Fruit fly (Drosophila melanogaster) whole organism, wandering third instar larva: ENCODE results near the gene Cyp9f3.

Experiments
- CG32264 ChIP-seq: fragments of 200-800 bp; sonication (Bioruptor generic); optimal IDR thresholded peaks from 2 replicates; lab custom pipeline; 2016; ENCODE audit warnings: missing biosample characterization, missing genetic modification characterization
- CG9705 ChIP-seq: fragments of 200-800 bp; sonication (Bioruptor generic); optimal IDR thresholded peaks from 2 replicates; lab custom pipeline; 2018; ENCODE audit warnings: missing biosample characterization, mild to moderate bottlenecking, missing genetic modification characterization
- CrebA ChIP-seq: fragments of 200-800 bp; sonication (Bioruptor generic); optimal IDR thresholded peaks from 2 replicates; lab custom pipeline; 2016; ENCODE audit warnings: missing biosample characterization, mild to moderate bottlenecking, missing genetic modification characterization, borderline replicate concordance
- Dfd ChIP-seq: fragments of >200 bp; optimal IDR thresholded peaks from 2 replicates; lab custom pipeline; 2017; ENCODE audit warnings: missing biosample characterization, missing genetic modification characterization
- Dif ChIP-seq: fragments of 200-275, 200-300 bp; sonication (Bioruptor generic); optimal IDR thresholded peaks from 2 replicates; lab custom pipeline; 2018; ENCODE audit warnings: missing biosample characterization, missing genetic modification characterization; ENCODE audit not compliant: partially characterized antibody
- GATAd ChIP-seq: sonication (Bioruptor generic); optimal IDR thresholded peaks from 2 replicates; lab custom pipeline; 2016; ENCODE audit warnings: missing biosample characterization, missing genetic modification characterization
- Hnf4 ChIP-seq: fragments of 200-800 bp; sonication (Bioruptor generic); optimal IDR thresholded peaks from 2 replicates; lab custom pipeline; 2016; ENCODE audit warnings: missing biosample characterization, mild to moderate bottlenecking, missing genetic modification characterization
- Hr83 ChIP-seq: fragments of 200-300 bp; sonication (Bioruptor generic); optimal IDR thresholded peaks from 2 replicates; lab custom pipeline; 2016; ENCODE audit warnings: missing biosample characterization, mild to moderate bottlenecking, missing genetic modification characterization, moderate library complexity; ENCODE audit not compliant: poor library complexity, severe bottlenecking
- Jra ChIP-seq: sonication (Bioruptor generic); optimal IDR thresholded peaks from 2 replicates; lab custom pipeline; 2016; ENCODE audit warnings: missing biosample characterization, missing genetic modification characterization
- Mio ChIP-seq: sonication (Bioruptor generic); optimal IDR thresholded peaks from 2 replicates; lab custom pipeline; 2016; ENCODE audit warnings: missing biosample characterization, missing genetic modification characterization
- Myc ChIP-seq: fragments of >200 bp; optimal IDR thresholded peaks from 2 replicates; lab custom pipeline; 2017
- N ChIP-seq: fragments of >200 bp; optimal IDR thresholded peaks from 2 replicates; lab custom pipeline; 2018; ENCODE audit warnings: missing biosample characterization, missing external identifiers, missing genetic modification characterization
- OdsH ChIP-seq: fragments of 200-800 bp; sonication (Bioruptor generic); optimal IDR thresholded peaks from 2 replicates; lab custom pipeline; 2016; ENCODE audit warnings: missing biosample characterization, mild to moderate bottlenecking, missing genetic modification characterization
- Rel ChIP-seq, 2 experiments: fragments of 200-800 bp; sonication (Bioruptor generic) in 1 of 2; optimal IDR thresholded peaks; 2 replicates in 1 of 2; 3 replicates in 1 of 2; lab custom pipeline; 2016 to 2019; ENCODE audit warnings: mild to moderate bottlenecking in 2 of 2, missing biosample characterization in 2 of 2, missing genetic modification characterization in 2 of 2, moderate library complexity in 1 of 2
- Sp1 ChIP-seq: fragments of 200-800 bp; sonication (Bioruptor generic); optimal IDR thresholded peaks from 3 replicates; lab custom pipeline; 2019; ENCODE audit warnings: missing biosample characterization, mild to moderate bottlenecking, missing genetic modification characterization, moderate library complexity
- Vsx2 ChIP-seq: fragments of 200-300, 225-300 bp; sonication (Bioruptor generic); optimal IDR thresholded peaks from 2 replicates; lab custom pipeline; 2018; ENCODE audit warnings: missing biosample characterization, missing genetic modification characterization; ENCODE audit not compliant: partially characterized antibody
- brk ChIP-seq: fragments of 200-800 bp; sonication (Bioruptor generic); optimal IDR thresholded peaks from 2 replicates; lab custom pipeline; 2016; ENCODE audit warnings: missing biosample characterization, mild to moderate bottlenecking, missing genetic modification characterization
- dl ChIP-seq, 2 experiments: fragments of 175-275, 200-275 bp in 1 of 2; fragments of 200-275 bp in 1 of 2; sonication (Bioruptor generic); optimal IDR thresholded peaks; lab custom pipeline; 2018; ENCODE audit warnings: mild to moderate bottlenecking in 2 of 2, missing biosample characterization in 2 of 2, missing genetic modification characterization in 2 of 2, moderate library complexity in 2 of 2; ENCODE audit not compliant: partially characterized antibody in 2 of 2, insufficient read depth in 1 of 2
- dmrt93B ChIP-seq: fragments of 200-800 bp; sonication (Bioruptor generic); optimal IDR thresholded peaks from 2 replicates; lab custom pipeline; 2018; ENCODE audit warnings: missing biosample characterization, mild to moderate bottlenecking, missing genetic modification characterization
- dsf ChIP-seq: sonication (Bioruptor generic); optimal IDR thresholded peaks from 2 replicates; lab custom pipeline; 2016; ENCODE audit warnings: missing biosample characterization, missing genetic modification characterization, borderline replicate concordance
- ey ChIP-seq: fragments of 200-800 bp; sonication (Bioruptor generic); optimal IDR thresholded peaks from 2 replicates; lab custom pipeline; 2016; ENCODE audit warnings: missing biosample characterization, missing genetic modification characterization
- foxo ChIP-seq, 2 experiments: fragments of 200-800 bp; sonication (Bioruptor generic); optimal IDR thresholded peaks; 2 replicates in 1 of 2; 3 replicates in 1 of 2; lab custom pipeline; 2016 to 2017; ENCODE audit warnings: missing biosample characterization in 2 of 2, missing genetic modification characterization in 2 of 2
- fru ChIP-seq: fragments of 200-800 bp; sonication (Bioruptor generic); optimal IDR thresholded peaks from 3 replicates; lab custom pipeline; 2016; ENCODE audit warnings: missing biosample characterization, mild to moderate bottlenecking, missing genetic modification characterization
- h ChIP-seq: fragments of 200-800 bp; sonication (Bioruptor generic); optimal IDR thresholded peaks from 3 replicates; lab custom pipeline; 2016; ENCODE audit warnings: missing biosample characterization, mild to moderate bottlenecking, missing genetic modification characterization
- jim ChIP-seq: fragments of 175-275, 200-325 bp; sonication (Bioruptor generic); optimal IDR thresholded peaks from 2 replicates; lab custom pipeline; 2016; ENCODE audit warnings: missing biosample characterization, mild to moderate bottlenecking, missing genetic modification characterization
- lola ChIP-seq: fragments of >200 bp; optimal IDR thresholded peaks from 2 replicates; lab custom pipeline; 2017; ENCODE audit warnings: missing biosample characterization, missing genetic modification characterization
- pan ChIP-seq: fragments of >200 bp; optimal IDR thresholded peaks from 2 replicates; lab custom pipeline; 2017
- psq ChIP-seq: fragments of 200-800 bp; sonication (Bioruptor generic); optimal IDR thresholded peaks from 3 replicates; lab custom pipeline; 2017; ENCODE audit warnings: missing biosample characterization, mild to moderate bottlenecking, missing genetic modification characterization, moderate library complexity
- rgr ChIP-seq: fragments of 200-800 bp; sonication (Bioruptor generic); optimal IDR thresholded peaks from 3 replicates; lab custom pipeline; 2016; ENCODE audit warnings: missing biosample characterization, mild to moderate bottlenecking, missing genetic modification characterization
- sv ChIP-seq: fragments of 200-800 bp; sonication (Bioruptor generic); optimal IDR thresholded peaks from 3 replicates; lab custom pipeline; 2016; ENCODE audit warnings: missing biosample characterization, missing genetic modification characterization
- tai ChIP-seq: sonication (Bioruptor generic); optimal IDR thresholded peaks from 2 replicates; lab custom pipeline; 2016; ENCODE audit warnings: missing biosample characterization, missing genetic modification characterization
- usp ChIP-seq: fragments of >200 bp; optimal IDR thresholded peaks from 2 replicates; lab custom pipeline; 2017; ENCODE audit warnings: missing biosample characterization, missing genetic modification characterization
- woc ChIP-seq: sonication (Bioruptor generic); optimal IDR thresholded peaks from 2 replicates; lab custom pipeline; 2016; ENCODE audit warnings: missing biosample characterization, mild to moderate bottlenecking, missing genetic modification characterization

The Cyp9f3 gene

dm6 chr3R:12398620-12399247 is at the start of gene Cyp9f3:
Cyp9f3 (minus strand) TSS chr3R:12398929.
- TF ChIP-seq Hr83 (GFP tag; lab: Kevin White, UChicago) (no peak), brk (GFP tag; lab: Kevin White, UChicago) (no peak), rgr (GFP tag; lab: Kevin White, UChicago) (peak; percentile 9), Vsx2 (GFP tag; lab: Kevin White, UChicago) (peak; percentile 20), CrebA (GFP tag; lab: Kevin White, UChicago) (peak; percentile 32), dmrt93B (no peak), Rel (GFP tag; optimal IDR thresholded peaks at IDR 0.05; lab: Kevin White, UChicago) (no peak), Rel (tag; optimal IDR thresholded peaks at IDR 0.05; lab: Kevin White, UChicago) (no peak)
- TF ChIP-seq, all 38 proteins: peak for 3

dm6 chr3R:12448344-12448743 is 49.6 kb upstream of the Cyp9f3 start:
- TF ChIP-seq dmrt93B (no peak), rgr (GFP tag; lab: Kevin White, UChicago) (no peak), CG32264 (no peak), OdsH (GFP tag; lab: Kevin White, UChicago) (no peak), woc (GFP tag; lab: Kevin White, UChicago) (no peak), h (GFP tag; lab: Kevin White, UChicago) (no peak)

dm6 chr3R:12447353-12447752 is 48.6 kb upstream of the Cyp9f3 start, which contains the start of gene vrs:
vrs (plus strand) TSS chr3R:12447653.
- TF ChIP-seq N (GFP tag; lab: Kevin White, UChicago) (no peak), sv (GFP tag; lab: Kevin White, UChicago) (no peak), dsf (GFP tag; lab: Kevin White, UChicago) (no peak), Rel (GFP tag; optimal IDR thresholded peaks at IDR 0.05; lab: Kevin White, UChicago) (no peak), Rel (tag; optimal IDR thresholded peaks at IDR 0.05; lab: Kevin White, UChicago) (no peak), ey (GFP tag; lab: Kevin White, UChicago) (no peak), foxo (GFP tag; optimal IDR thresholded peaks at IDR 0.05; lab: Kevin White, UChicago) (no peak), Sp1 (GFP tag; lab: Kevin White, UChicago) (no peak), h (GFP tag; lab: Kevin White, UChicago) (no peak), Jra (GFP tag; lab: Kevin White, UChicago) (no peak), dl (GFP tag; optimal IDR thresholded peaks at IDR 0.05; lab: Kevin White, UChicago; ENCODE audit: insufficient read depth in 1 of 2, partially characterized antibody in 2 of 2) (no peak), Myc (lab: Kevin White, UChicago) (no peak), tai (GFP tag; lab: Kevin White, UChicago) (no peak)

- TF ChIP-seq h (GFP tag; lab: Kevin White, UChicago) (peak; percentile 43), dl (GFP tag; optimal IDR thresholded peaks at IDR 0.05; lab: Kevin White, UChicago; ENCODE audit: insufficient read depth in 1 of 2, partially characterized antibody in 2 of 2) (no peak), Rel (GFP tag; optimal IDR thresholded peaks at IDR 0.05; lab: Kevin White, UChicago) (no peak), Rel (tag; optimal IDR thresholded peaks at IDR 0.05; lab: Kevin White, UChicago) (peak; percentile 14), jim (no peak)
These were observed 46.7 kb upstream of the Cyp9f3 start for dm6 chr3R:12445468-12445867.

- TF ChIP-seq Hr83 (GFP tag; lab: Kevin White, UChicago) (peak; percentile 20), GATAd (GFP tag; lab: Kevin White, UChicago) (no peak), Rel (GFP tag; optimal IDR thresholded peaks at IDR 0.05; lab: Kevin White, UChicago) (no peak), Rel (tag; optimal IDR thresholded peaks at IDR 0.05; lab: Kevin White, UChicago) (peak; percentile 12), lola (GFP tag; lab: Kevin White, UChicago) (peak; percentile 58)
These were observed 45.0 kb upstream of the Cyp9f3 start for dm6 chr3R:12443769-12444168.

dm6 chr3R:12442601-12443533 is 44.1 kb upstream of the Cyp9f3 start:
- TF ChIP-seq h (GFP tag; lab: Kevin White, UChicago) (peak; percentile 90), fru (GFP tag; lab: Kevin White, UChicago) (peak; percentile 77), pan (lab: Kevin White, UChicago) (no peak), Myc (lab: Kevin White, UChicago) (no peak), Dif (GFP tag; lab: Kevin White, UChicago) (peak; percentile 11), psq (peak; percentile 72), Dfd (GFP tag; lab: Kevin White, UChicago) (no peak), CG32264 (no peak), brk (GFP tag; lab: Kevin White, UChicago) (peak; percentile 78), usp (no peak), ey (GFP tag; lab: Kevin White, UChicago) (peak; percentile 68), CG9705 (GFP tag; lab: Kevin White, UChicago) (peak; percentile 45), Rel (GFP tag; optimal IDR thresholded peaks at IDR 0.05; lab: Kevin White, UChicago) (no peak), Rel (tag; optimal IDR thresholded peaks at IDR 0.05; lab: Kevin White, UChicago) (no peak), OdsH (GFP tag; lab: Kevin White, UChicago) (peak; percentile 83), lola (GFP tag; lab: Kevin White, UChicago) (no peak), dmrt93B (peak; percentile 44), Mio (no peak), Vsx2 (GFP tag; lab: Kevin White, UChicago) (no peak), Hnf4 (GFP tag; lab: Kevin White, UChicago) (peak; percentile 38)
